Fruit fly (Drosophila melanogaster): ENCODE measurements around the gene CG14840.

DNA sequence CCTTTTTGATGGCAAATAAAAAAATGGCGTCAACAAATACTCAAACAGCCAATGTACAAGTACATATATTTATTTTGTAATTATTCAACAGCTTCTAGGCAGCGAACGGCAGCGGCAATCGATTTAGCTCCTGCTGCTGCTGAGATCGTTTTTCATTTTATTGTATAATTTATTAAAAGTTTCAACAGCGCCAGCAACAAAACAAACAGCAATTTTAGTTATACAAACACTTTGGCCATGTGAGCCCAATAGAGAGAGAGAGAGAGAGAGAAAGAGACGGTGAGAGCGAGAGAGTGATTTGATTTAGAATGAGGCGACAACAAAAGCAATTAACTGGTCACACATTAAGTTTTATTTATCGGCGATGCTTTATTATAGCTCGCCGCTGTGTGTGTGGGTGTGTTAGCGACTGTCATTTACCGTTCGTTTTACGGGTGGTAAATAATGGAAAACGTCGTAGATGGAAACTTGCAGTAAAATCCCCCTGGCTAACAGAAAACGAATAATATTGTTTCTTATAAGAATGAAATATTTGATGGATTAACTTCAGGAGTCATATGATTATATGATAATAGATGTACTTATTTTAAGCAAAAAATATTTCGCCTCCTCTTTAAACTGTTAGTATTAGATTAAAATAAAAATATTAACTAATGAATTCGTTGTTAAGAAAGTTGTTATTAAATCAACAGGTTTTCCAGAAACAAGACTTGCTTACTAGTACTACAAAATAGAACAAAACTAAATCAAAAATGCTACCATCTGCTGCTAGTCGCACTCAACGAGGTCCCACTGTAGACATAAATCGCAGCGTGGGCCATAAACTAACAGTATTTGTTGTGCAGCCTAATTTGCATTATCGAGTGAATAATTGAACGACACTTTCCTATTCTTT is 24.3 kb upstream of the CG14840 start:
- TF ChIP-seq ey (GFP tag; optimal IDR thresholded peaks at IDR 0.05) (no peak), Jra (GFP tag; optimal IDR thresholded peaks at IDR 0.05) (no peak), Mio (GFP tag; optimal IDR thresholded peaks at IDR 0.05) (no peak), usp (GFP tag; optimal IDR thresholded peaks at IDR 0.05) (no peak), N (GFP tag; optimal IDR thresholded peaks at IDR 0.05) (no peak), GATAd (GFP tag; optimal IDR thresholded peaks at IDR 0.05) (no peak), CG32264 (GFP tag; optimal IDR thresholded peaks at IDR 0.05) (no peak), Abd-B (GFP tag; optimal IDR thresholded peaks at IDR 0.05) (no peak), jim (GFP tag; optimal IDR thresholded peaks at IDR 0.05) (no peak), psq (GFP tag; optimal IDR thresholded peaks at IDR 0.05) (no peak), Sp1 (GFP tag; optimal IDR thresholded peaks at IDR 0.05) (no peak), pan (optimal IDR thresholded peaks at IDR 0.05) (no peak), Dfd (GFP tag; optimal IDR thresholded peaks at IDR 0.05) (no peak), Hr83 (GFP tag; optimal IDR thresholded peaks at IDR 0.05; ENCODE audit: poor library complexity, severe bottlenecking) (no peak)
